Fruit fly (Drosophila melanogaster) whole organism, embryonic: ENCODE results near the gene jhamt.

ENCODE experiments used
- CG4617 ChIP-seq: fragments of 200-800 bp; sonication (Bioruptor generic); optimal IDR thresholded peaks from 3 replicates; lab custom pipeline; 2016; ENCODE audit warnings: missing biosample characterization, missing genetic modification characterization, borderline replicate concordance
- CG6272 ChIP-seq: fragments of 200-800 bp; sonication (Bioruptor generic); IDR thresholded peaks from 2 replicates; pipeline ENCODE4 v1.3.6; 2022; ENCODE audit warnings: missing biosample characterization, missing genetic modification characterization
- CG6791 ChIP-seq: fragments of 200-800 bp; sonication (Bioruptor generic); IDR thresholded peaks from 3 replicates; pipeline ENCODE4 v1.3.6; 2022; ENCODE audit warnings: missing biosample characterization, missing genetic modification characterization; ENCODE audit not compliant: partially characterized antibody
- CG8359 ChIP-seq: fragments of 200-800 bp; sonication (Bioruptor generic); optimal IDR thresholded peaks from 2 replicates; lab custom pipeline; 2017; ENCODE audit warnings: missing biosample characterization, mild to moderate bottlenecking, missing genetic modification characterization, borderline replicate concordance
- CG8478 ChIP-seq: fragments of >200 bp; optimal IDR thresholded peaks from 2 replicates; lab custom pipeline; 2018
- disco-r ChIP-seq: fragments of 200-800 bp; sonication (Bioruptor generic); optimal IDR thresholded peaks from 2 replicates; lab custom pipeline; 2016; ENCODE audit warnings: missing biosample characterization, missing genetic modification characterization
- dmrt11E ChIP-seq: fragments of 200-800 bp; sonication (Bioruptor generic); optimal IDR thresholded peaks from 3 replicates; lab custom pipeline; 2018; ENCODE audit warnings: missing biosample characterization, mild to moderate bottlenecking, missing genetic modification characterization, moderate library complexity
- gcm ChIP-seq: fragments of 200-800 bp; sonication (Bioruptor generic); optimal IDR thresholded peaks from 2 replicates; lab custom pipeline; 2019; ENCODE audit warnings: missing biosample characterization, mild to moderate bottlenecking, missing genetic modification characterization, moderate library complexity
- kni ChIP-seq: fragments of 200-800 bp; sonication (Bioruptor generic); optimal IDR thresholded peaks from 3 replicates; lab custom pipeline; 2017; ENCODE audit warnings: mild to moderate bottlenecking, missing biosample characterization, missing genetic modification reagents, missing genetic modification characterization
- pfk ChIP-seq: fragments of 200-800 bp; sonication (Bioruptor generic); optimal IDR thresholded peaks from 2 replicates; lab custom pipeline; 2018; ENCODE audit warnings: missing biosample characterization, mild to moderate bottlenecking, missing genetic modification characterization, moderate library complexity
- sd ChIP-seq: fragments of 200-800 bp; sonication (Bioruptor generic); optimal IDR thresholded peaks from 3 replicates; lab custom pipeline; 2018; ENCODE audit warnings: missing biosample characterization, mild to moderate bottlenecking, missing genetic modification characterization, moderate library complexity
- sqz ChIP-seq: fragments of 200-800 bp; sonication (Bioruptor generic); optimal IDR thresholded peaks from 3 replicates; lab custom pipeline; 2018; ENCODE audit warnings: missing biosample characterization, mild to moderate bottlenecking, missing genetic modification characterization
- trem ChIP-seq: fragments of 200-800 bp; optimal IDR thresholded peaks from 3 replicates; lab custom pipeline; 2019; ENCODE audit warnings: missing biosample characterization, mild to moderate bottlenecking, missing genetic modification characterization, moderate library complexity

DNA sequence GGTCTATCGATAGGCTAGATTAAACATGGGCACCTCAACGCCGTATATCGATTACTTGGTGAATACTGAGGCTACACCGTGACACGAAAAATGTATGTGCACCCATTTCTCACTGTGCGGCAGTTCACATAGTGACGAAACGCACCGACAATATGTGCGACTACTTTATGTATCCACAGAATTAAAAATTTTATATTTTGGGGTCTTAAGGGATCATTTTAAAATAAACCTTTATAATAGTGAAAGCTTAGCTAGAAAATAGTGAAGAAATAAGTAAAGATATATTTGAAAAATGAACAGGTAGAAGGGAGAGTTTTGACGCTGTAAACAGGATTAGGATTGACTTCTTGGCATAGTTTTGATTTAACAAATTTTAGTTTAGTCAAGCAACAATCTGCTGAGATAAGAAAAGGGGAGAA is 36.6 kb upstream of the jhamt start, which contains the start of gene mRpL4:
- TF ChIP-seq CG6272 (GFP tag; lab: Robert Waterston, UW), result peak; percentile 74
- peak; percentile 35 for TF ChIP-seq disco-r (GFP tag; lab: Kevin White, UChicago)
- TF ChIP-seq CG8478 (lab: Kevin White, UChicago), result no peak
- peak; percentile 84 for TF ChIP-seq trem (tag; lab: Kevin White, UChicago)
- TF ChIP-seq CG4617 (GFP tag; lab: Kevin White, UChicago), result peak; percentile 89
- TF ChIP-seq gcm (GFP tag; lab: Kevin White, UChicago), result no peak
- no peak for TF ChIP-seq sd (tag; lab: Kevin White, UChicago)
- TF ChIP-seq kni, result peak; percentile 24
- TF ChIP-seq sqz, result no peak
- TF ChIP-seq CG6791 (GFP tag; lab: Robert Waterston, UW), result peak; percentile 99
- no peak for TF ChIP-seq pfk (GFP tag; lab: Kevin White, UChicago)
- TF ChIP-seq CG8359 (GFP tag; lab: Kevin White, UChicago), result no peak
- peak; percentile 46 for TF ChIP-seq dmrt11E (tag; lab: Kevin White, UChicago)
